Worm (Caenorhabditis elegans) whole organism, L3 larva: ENCODE measurements around the gene miro-1.

ENCODE experiments used
- R02D3.7 ChIP-seq: fragments of 150-350 bp; optimal IDR thresholded peaks from 2 replicates; lab custom pipeline; 2014; ENCODE audit warnings: missing biosample characterization, missing genetic modification characterization
- ZK546.5 ChIP-seq: sonication (generic microtip); optimal IDR thresholded peaks from 2 replicates; lab custom pipeline; 2017; ENCODE audit warnings: missing biosample characterization, missing genetic modification characterization
- ceh-16 ChIP-seq: sonication (generic microtip); optimal IDR thresholded peaks from 2 replicates; lab custom pipeline; 2017; ENCODE audit warnings: missing biosample characterization, missing genetic modification characterization
- ceh-28 ChIP-seq: fragments of 150-350 bp; optimal IDR thresholded peaks from 2 replicates; lab custom pipeline; 2014; ENCODE audit warnings: missing biosample characterization, missing genetic modification reagents, missing genetic modification characterization
- ceh-82 ChIP-seq: fragments of 150-350 bp; optimal IDR thresholded peaks from 2 replicates; lab custom pipeline; 2014; ENCODE audit warnings: missing biosample characterization, missing genetic modification characterization
- egl-5 ChIP-seq: fragments of 150-350 bp; optimal IDR thresholded peaks from 2 replicates; lab custom pipeline; 2017; ENCODE audit warnings: missing biosample characterization, missing genetic modification reagents, missing genetic modification characterization, inconsistent platforms
- elt-2 ChIP-seq: sonication (generic microtip); optimal IDR thresholded peaks from 2 replicates; lab custom pipeline; 2016; ENCODE audit warnings: missing genetic modification reagents, mild to moderate bottlenecking, missing genetic modification characterization, missing compliant biosample characterization
- eor-1 ChIP-seq, 2 experiments: fragments of 150-350 bp; optimal IDR thresholded peaks; 2 replicates each; lab custom pipeline; 2014 to 2018; ENCODE audit warnings: missing biosample characterization in 2 of 2, missing genetic modification characterization in 2 of 2
- fos-1 ChIP-seq: fragments of 150-350 bp; optimal IDR thresholded peaks from 2 replicates; lab custom pipeline; 2014; ENCODE audit warnings: missing biosample characterization, missing genetic modification characterization
- hmg-11 ChIP-seq: sonication (generic microtip); optimal IDR thresholded peaks from 2 replicates; lab custom pipeline; 2016; ENCODE audit warnings: missing genetic modification characterization, missing compliant biosample characterization
- jun-1 ChIP-seq: fragments of 150-350 bp; optimal IDR thresholded peaks from 2 replicates; lab custom pipeline; 2014; ENCODE audit warnings: missing biosample characterization, missing genetic modification reagents, missing genetic modification characterization
- lin-15B ChIP-seq: fragments of 150-350 bp; optimal IDR thresholded peaks from 2 replicates; lab custom pipeline; 2014; ENCODE audit warnings: missing biosample characterization, missing genetic modification characterization
- lin-39 ChIP-seq: fragments of 150-350 bp; optimal IDR thresholded peaks from 2 replicates; lab custom pipeline; 2018; ENCODE audit warnings: missing biosample characterization, missing genetic modification reagents, missing genetic modification characterization
- lsy-12 ChIP-seq: sonication (generic microtip); optimal IDR thresholded peaks from 2 replicates; lab custom pipeline; 2016; ENCODE audit warnings: mild to moderate bottlenecking, missing genetic modification characterization, missing compliant biosample characterization
- mml-1 ChIP-seq: fragments of 150-350 bp; sonication (generic microtip); optimal IDR thresholded peaks from 3 replicates; lab custom pipeline; 2014; ENCODE audit warnings: missing biosample characterization, missing genetic modification characterization
- nfya-1 ChIP-seq: sonication (generic microtip); optimal IDR thresholded peaks from 2 replicates; lab custom pipeline; 2017; ENCODE audit warnings: missing genetic modification characterization, mild to moderate bottlenecking, missing compliant biosample characterization, antibody characterized with exemption, moderate library complexity; ENCODE audit not compliant: insufficient read depth
- nhr-11 ChIP-seq: fragments of 150-350 bp; optimal IDR thresholded peaks from 2 replicates; lab custom pipeline; 2014; ENCODE audit warnings: missing biosample characterization, missing genetic modification characterization
- nhr-23 ChIP-seq: fragments of 150-350 bp; optimal IDR thresholded peaks from 2 replicates; lab custom pipeline; 2014; ENCODE audit warnings: missing biosample characterization, missing genetic modification reagents, missing genetic modification characterization
- nhr-25 ChIP-seq: sonication (generic microtip); optimal IDR thresholded peaks from 2 replicates; lab custom pipeline; 2017; ENCODE audit warnings: missing biosample characterization, missing genetic modification characterization
- nhr-28 ChIP-seq: fragments of 150-350 bp; optimal IDR thresholded peaks from 2 replicates; lab custom pipeline; 2014; ENCODE audit warnings: missing biosample characterization, missing genetic modification characterization
- nhr-43 ChIP-seq: sonication (generic microtip); optimal IDR thresholded peaks from 2 replicates; lab custom pipeline; 2016; ENCODE audit warnings: mild to moderate bottlenecking, missing genetic modification characterization, missing compliant biosample characterization; ENCODE audit not compliant: poor library complexity, severe bottlenecking
- nhr-67 ChIP-seq: fragments of 150-350 bp; optimal IDR thresholded peaks from 2 replicates; lab custom pipeline; 2014; ENCODE audit warnings: missing biosample characterization, missing genetic modification characterization
- nhr-76 ChIP-seq: fragments of 150-350 bp; sonication (generic microtip); optimal IDR thresholded peaks from 5 replicates; lab custom pipeline; 2014; ENCODE audit warnings: missing biosample characterization, missing genetic modification characterization
- nhr-77 ChIP-seq: fragments of 150-350 bp; optimal IDR thresholded peaks from 2 replicates; lab custom pipeline; 2014; ENCODE audit warnings: missing biosample characterization, missing genetic modification characterization
- pha-4 ChIP-seq: fragments of 150-350 bp; optimal IDR thresholded peaks from 2 replicates; lab custom pipeline; 2014; ENCODE audit warnings: missing biosample characterization, missing genetic modification reagents, missing genetic modification characterization
- pqm-1 ChIP-seq: fragments of 150-350 bp; optimal IDR thresholded peaks from 2 replicates; lab custom pipeline; 2017; ENCODE audit warnings: missing biosample characterization, missing genetic modification characterization, inconsistent platforms
- skn-1 ChIP-seq: fragments of 150-350 bp; optimal IDR thresholded peaks from 2 replicates; lab custom pipeline; 2014; ENCODE audit warnings: missing biosample characterization, missing genetic modification characterization
- snpc-4 ChIP-seq: fragments of 150-350 bp; optimal IDR thresholded peaks from 2 replicates; lab custom pipeline; 2014; ENCODE audit warnings: missing biosample characterization, missing genetic modification characterization
- tbx-2 ChIP-seq: sonication (generic microtip); optimal IDR thresholded peaks from 2 replicates; lab custom pipeline; 2016; ENCODE audit warnings: mild to moderate bottlenecking, missing genetic modification characterization, missing compliant biosample characterization
- unc-39 ChIP-seq: sonication (generic microtip); optimal IDR thresholded peaks from 4 replicates; lab custom pipeline; 2017; ENCODE audit warnings: missing biosample characterization, missing genetic modification characterization
- unc-62 ChIP-seq: fragments of 150-350 bp; sonication (generic microtip); optimal IDR thresholded peaks from 4 replicates; lab custom pipeline; 2014; ENCODE audit warnings: missing biosample characterization, missing genetic modification reagents, missing genetic modification characterization
- zag-1 ChIP-seq: fragments of 150-350 bp; optimal IDR thresholded peaks from 2 replicates; lab custom pipeline; 2014; ENCODE audit warnings: missing biosample characterization, missing genetic modification characterization

Gene miro-1

ce11 chrIV:4720522-4720921, 4.9 kb upstream of the miro-1 start:
- peak; percentile 19 for TF ChIP-seq lin-15B (tag; lab: Kevin White, UChicago)
- peak; percentile 22 for TF ChIP-seq nfya-1 (tag; lab: Kevin White, UChicago)
- TF ChIP-seq tbx-2 (tag; lab: Kevin White, UChicago): peak; percentile 27
- TF ChIP-seq elt-2: peak; percentile 1

- TF ChIP-seq nhr-67 (tag; lab: Kevin White, UChicago) (no peak), snpc-4 (tag; lab: Kevin White, UChicago) (no peak), lin-15B (tag; lab: Kevin White, UChicago) (peak; percentile 27), nhr-11 (tag; lab: Kevin White, UChicago) (no peak), mml-1 (no peak), unc-39 (tag; lab: Kevin White, UChicago) (no peak), jun-1 (no peak), pha-4 (tag; lab: Kevin White, UChicago) (peak; percentile 26), nfya-1 (tag; lab: Kevin White, UChicago) (peak; percentile 10), elt-2 (no peak), eor-1 (tag; optimal IDR thresholded peaks at IDR 0.05; lab: Kevin White, UChicago) (no peak), skn-1 (no peak)
Observed at ce11 chrIV:4712376-4712775, 3.2 kb downstream of the miro-1 start, which contains the start of gene yars-2. TSS of gene yars-2 (minus strand) at chrIV:4712624.

ce11 chrIV:4710459-4710858, 5.1 kb downstream of the miro-1 start, which contains the start of gene cif-1:
TSS of gene cif-1 (minus strand) at chrIV:4710755.
- TF ChIP-seq ceh-82 (tag; lab: Kevin White, UChicago) (no peak), skn-1 (no peak), nhr-76 (tag; lab: Kevin White, UChicago) (no peak), tbx-2 (tag; lab: Kevin White, UChicago) (no peak), R02D3.7 (no peak), lin-15B (tag; lab: Kevin White, UChicago) (no peak), unc-62 (no peak), pqm-1 (no peak), ZK546.5 (tag; lab: Kevin White, UChicago) (no peak), nhr-67 (tag; lab: Kevin White, UChicago) (no peak), nhr-28 (tag; lab: Kevin White, UChicago) (no peak), snpc-4 (tag; lab: Kevin White, UChicago) (no peak), zag-1 (tag; lab: Kevin White, UChicago) (no peak), nfya-1 (tag; lab: Kevin White, UChicago) (no peak), egl-5 (tag; lab: Kevin White, UChicago) (no peak), elt-2 (no peak), lin-39 (no peak), ceh-28 (no peak), nhr-11 (tag; lab: Kevin White, UChicago) (no peak)

- no peak for TF ChIP-seq nhr-43
- TF ChIP-seq nfya-1 (tag; lab: Kevin White, UChicago): peak; percentile 73
- TF ChIP-seq nhr-77 (tag; lab: Kevin White, UChicago): no peak
- TF ChIP-seq, all 47 proteins: peak for 1
Observed at ce11 chrIV:4705922-4706321, 9.7 kb downstream of the miro-1 start.

- TF ChIP-seq pha-4 (tag; lab: Kevin White, UChicago) (peak; percentile 67), nhr-67 (tag; lab: Kevin White, UChicago) (no peak), egl-5 (tag; lab: Kevin White, UChicago) (peak; percentile 7), ceh-16 (tag; lab: Kevin White, UChicago) (no peak), R02D3.7 (no peak), lin-39 (peak; percentile 60), elt-2 (peak; percentile 72), nfya-1 (tag; lab: Kevin White, UChicago) (peak; percentile 92), hmg-11 (peak; percentile 7), lsy-12 (tag; lab: Kevin White, UChicago) (peak; percentile 45), nhr-23 (peak; percentile 72), snpc-4 (tag; lab: Kevin White, UChicago) (peak; percentile 46), tbx-2 (tag; lab: Kevin White, UChicago) (no peak), pqm-1 (peak; percentile 47), fos-1 (no peak), jun-1 (peak; percentile 58), nhr-25 (tag; lab: Kevin White, UChicago) (peak; percentile 55), lin-15B (tag; lab: Kevin White, UChicago) (peak; percentile 68)
Observed at ce11 chrIV:4705182-4705581, 10.4 kb downstream of the miro-1 start.
